Fruit fly (Drosophila melanogaster) ovary, adult (tissue): ENCODE measurements around the gene CG12483.
A peak's percentile ranks its signal among the peaks of the same experiment; 100 is the strongest.

ENCODE experiments used
- CG17801 ChIP-seq: fragments of 200-800 bp; optimal IDR thresholded peaks from 2 replicates; lab custom pipeline; 2019; ENCODE audit warnings: missing biosample characterization, mild to moderate bottlenecking, missing genetic modification characterization, moderate library complexity; ENCODE audit not compliant: partially characterized antibody

Gene CG12483

dm6 chr3L:98275-98674 is at the start of gene CG12483:
CG12483 (minus strand) TSS chr3L:98375.
- TF ChIP-seq CG17801 (GFP tag; lab: Kevin White, UChicago) = no peak

dm6 chr3L:145998-146576 is 47.9 kb upstream of the CG12483 start, which contains the start of gene CG6845:
CG6845 (plus strand) TSS chr3L:146433.
- TF ChIP-seq CG17801 (GFP tag; lab: Kevin White, UChicago) = peak; percentile 8

dm6 chr3L:140838-141559 is 42.8 kb upstream of the CG12483 start:
- TF ChIP-seq CG17801 (GFP tag; lab: Kevin White, UChicago) = no peak

- TF ChIP-seq CG17801 (GFP tag; lab: Kevin White, UChicago) = no peak
Observed at dm6 chr3L:139574-140567, 41.7 kb upstream of the CG12483 start.

- no peak for TF ChIP-seq CG17801 (GFP tag; lab: Kevin White, UChicago)
Observed at dm6 chr3L:137596-138169, 39.5 kb upstream of the CG12483 start.

dm6 chr3L:136591-137280 is 38.6 kb upstream of the CG12483 start:
- peak; percentile 17 for TF ChIP-seq CG17801 (GFP tag; lab: Kevin White, UChicago)

dm6 chr3L:134868-135267 is 36.7 kb upstream of the CG12483 start:
- TF ChIP-seq CG17801 (GFP tag; lab: Kevin White, UChicago) = no peak

dm6 chr3L:133806-134325 is 35.7 kb upstream of the CG12483 start:
- no peak for TF ChIP-seq CG17801 (GFP tag; lab: Kevin White, UChicago)

- TF ChIP-seq CG17801 (GFP tag; lab: Kevin White, UChicago) = no peak
Observed at dm6 chr3L:133383-133782, 35.2 kb upstream of the CG12483 start.

- TF ChIP-seq CG17801 (GFP tag; lab: Kevin White, UChicago) = no peak
Observed at dm6 chr3L:131998-132693, 34.0 kb upstream of the CG12483 start.

- peak; percentile 44 for TF ChIP-seq CG17801 (GFP tag; lab: Kevin White, UChicago)
Observed at dm6 chr3L:131151-131997, 33.2 kb upstream of the CG12483 start.

- TF ChIP-seq CG17801 (GFP tag; lab: Kevin White, UChicago) = no peak
Observed at dm6 chr3L:130798-131150, 32.6 kb upstream of the CG12483 start.
